Worm (Caenorhabditis elegans) whole organism, young adult: ENCODE data around the gene F15B9.6.

Experiments used
- B0035.1 ChIP-seq: sonication (generic microtip); optimal IDR thresholded peaks from 2 replicates; lab custom pipeline; 2016; ENCODE audit warnings: missing genetic modification characterization, mild to moderate bottlenecking, missing compliant biosample characterization, missing genotype, missing genetic modification reagents
- B0261.1 ChIP-seq: sonication (generic microtip); optimal IDR thresholded peaks from 2 replicates; lab custom pipeline; 2016; ENCODE audit warnings: mild to moderate bottlenecking, missing genetic modification characterization, moderate library complexity, missing compliant biosample characterization
- F10E7.11 ChIP-seq: sonication (generic microtip); optimal IDR thresholded peaks from 2 replicates; lab custom pipeline; 2017; ENCODE audit warnings: mild to moderate bottlenecking, missing genetic modification characterization, moderate library complexity, missing compliant biosample characterization
- F23B12.7 ChIP-seq: sonication (generic microtip); optimal IDR thresholded peaks from 2 replicates; lab custom pipeline; 2017; ENCODE audit warnings: missing genetic modification characterization, mild to moderate bottlenecking, missing compliant biosample characterization, antibody characterized with exemption, moderate library complexity; ENCODE audit not compliant: insufficient read depth
- F37B4.10 ChIP-seq: fragments of 200-800 bp; sonication (Bioruptor generic); IDR thresholded peaks from 2 replicates; pipeline ENCODE4 v1.3.6; 2022; ENCODE audit warnings: missing genetic modification characterization, missing compliant biosample characterization
- F49E8.2 ChIP-seq: sonication (generic microtip); optimal IDR thresholded peaks from 3 replicates; lab custom pipeline; 2017; ENCODE audit warnings: missing genetic modification characterization, mild to moderate bottlenecking, missing compliant biosample characterization, antibody characterized with exemption, moderate library complexity; ENCODE audit not compliant: insufficient read depth
- K12H6.12 ChIP-seq: fragments of 200-800 bp; sonication (Bioruptor generic); optimal IDR thresholded peaks from 2 replicates; lab custom pipeline; 2018; ENCODE audit warnings: mild to moderate bottlenecking, missing genetic modification characterization, missing compliant biosample characterization
- T07F8.4 ChIP-seq: sonication (generic microtip); optimal IDR thresholded peaks from 2 replicates; lab custom pipeline; 2016; ENCODE audit warnings: mild to moderate bottlenecking, missing genetic modification characterization, moderate library complexity, missing compliant biosample characterization
- Y53G8AR.9 ChIP-seq: fragments of 200-800 bp; sonication (Bioruptor generic); conservative IDR thresholded peaks from 2 replicates; pipeline ENCODE4 v1.3.6; 2022; ENCODE audit warnings: missing genetic modification reagents, missing genetic modification characterization, missing compliant biosample characterization
- Y56A3A.18 ChIP-seq: fragments of 200-800 bp; sonication (Bioruptor generic); IDR thresholded peaks from 2 replicates; pipeline ENCODE4 v1.3.6; 2022; ENCODE audit warnings: missing genetic modification reagents, missing genetic modification characterization, missing compliant biosample characterization
- Y67H2A.10 ChIP-seq: fragments of 200-800 bp; sonication (Bioruptor generic); conservative IDR thresholded peaks from 2 replicates; pipeline ENCODE4 v1.3.6; 2022; ENCODE audit warnings: missing genetic modification reagents, missing genetic modification characterization, missing compliant biosample characterization
- bed-2 ChIP-seq: fragments of 200-800 bp; sonication (Bioruptor generic); IDR thresholded peaks from 2 replicates; pipeline ENCODE4 v1.3.6; 2022; ENCODE audit warnings: missing genetic modification reagents, missing genetic modification characterization, missing compliant biosample characterization
- cebp-1 ChIP-seq, 2 experiments: fragments of 200-800 bp in 1 of 2; sonication (Bioruptor generic) in 1 of 2; sonication (generic microtip) in 1 of 2; IDR thresholded peaks in 1 of 2; optimal IDR thresholded peaks in 1 of 2; 2 replicates each; pipeline versions ENCODE4 v1.3.6 to Lab custom; 2017 to 2022; ENCODE audit warnings: missing compliant biosample characterization in 2 of 2, missing genetic modification characterization in 2 of 2, mild to moderate bottlenecking in 1 of 2, missing genetic modification reagents in 1 of 2, moderate library complexity in 1 of 2
- cebp-2 ChIP-seq: fragments of 200-800 bp; sonication (Bioruptor generic); IDR thresholded peaks from 2 replicates; pipeline ENCODE4 v1.3.6; 2022; ENCODE audit warnings: missing genetic modification characterization, missing compliant biosample characterization
- ceh-40 ChIP-seq: fragments of 200-800 bp; sonication (Bioruptor generic); IDR thresholded peaks from 2 replicates; pipeline ENCODE4 v1.3.6; 2022; ENCODE audit warnings: missing genetic modification characterization, missing compliant biosample characterization
- ceh-58 ChIP-seq: fragments of 200-800 bp; sonication (Bioruptor generic); IDR thresholded peaks from 2 replicates; pipeline ENCODE4 v1.3.6; 2022; ENCODE audit warnings: missing genetic modification characterization, missing compliant biosample characterization
- dox-1 ChIP-seq: fragments of 200-800 bp; sonication (Bioruptor generic); IDR thresholded peaks from 2 replicates; pipeline ENCODE4 v1.3.6; 2022; ENCODE audit warnings: missing genetic modification reagents, missing genetic modification characterization, missing compliant biosample characterization
- egl-18 ChIP-seq: fragments of 200-800 bp; sonication (Bioruptor generic); IDR thresholded peaks from 2 replicates; pipeline ENCODE4 v1.3.6; 2022; ENCODE audit warnings: missing genetic modification reagents, missing genetic modification characterization, missing compliant biosample characterization
- fkh-3 ChIP-seq: sonication (generic microtip); optimal IDR thresholded peaks from 2 replicates; lab custom pipeline; 2016; ENCODE audit warnings: mild to moderate bottlenecking, missing genetic modification characterization, missing compliant biosample characterization
- him-1 ChIP-seq: sonication (generic microtip); optimal IDR thresholded peaks from 2 replicates; lab custom pipeline; 2016; ENCODE audit warnings: missing genotype, missing genetic modification reagents, missing genetic modification characterization, missing compliant biosample characterization
- hmg-1.2 ChIP-seq: fragments of 200-800 bp; sonication (Bioruptor generic); IDR thresholded peaks from 2 replicates; pipeline ENCODE4 v1.3.6; 2022; ENCODE audit warnings: missing genetic modification reagents, missing genetic modification characterization, missing compliant biosample characterization
- let-526 ChIP-seq: fragments of 200-800 bp; sonication (Bioruptor generic); IDR thresholded peaks from 2 replicates; pipeline ENCODE4 v1.3.6; 2022; ENCODE audit warnings: missing genetic modification reagents, missing genetic modification characterization, missing compliant biosample characterization
- let-607 ChIP-seq, 2 experiments: fragments of 200-800 bp in 1 of 2; sonication (Bioruptor generic) in 1 of 2; sonication (generic microtip) in 1 of 2; optimal IDR thresholded peaks; 2 replicates each; lab custom pipeline; 2016 to 2018; ENCODE audit warnings: mild to moderate bottlenecking in 2 of 2, missing compliant biosample characterization in 2 of 2, missing genetic modification characterization in 2 of 2, moderate library complexity in 2 of 2, missing genotype in 1 of 2
- lin-40 ChIP-seq: sonication (generic microtip); optimal IDR thresholded peaks from 2 replicates; lab custom pipeline; 2016; ENCODE audit warnings: missing genetic modification characterization, mild to moderate bottlenecking, missing compliant biosample characterization, missing genotype, missing genetic modification reagents
- lin-54 ChIP-seq: fragments of 200-800 bp; sonication (Bioruptor generic); optimal IDR thresholded peaks from 2 replicates; lab custom pipeline; 2018; ENCODE audit warnings: mild to moderate bottlenecking, missing genetic modification characterization, missing compliant biosample characterization
- lir-1 ChIP-seq: fragments of 200-800 bp; sonication (Bioruptor generic); conservative IDR thresholded peaks from 2 replicates; pipeline ENCODE4 v1.3.6; 2022; ENCODE audit warnings: missing genetic modification reagents, missing genetic modification characterization, missing compliant biosample characterization
- madf-3 ChIP-seq: fragments of 200-800 bp; sonication (Bioruptor generic); IDR thresholded peaks from 2 replicates; pipeline ENCODE4 v1.3.6; 2022; ENCODE audit warnings: missing genetic modification reagents, missing genetic modification characterization, missing compliant biosample characterization
- madf-6 ChIP-seq: fragments of 200-800 bp; sonication (Bioruptor generic); IDR thresholded peaks from 2 replicates; pipeline ENCODE4 v1.3.6; 2022; ENCODE audit warnings: missing genetic modification reagents, missing genetic modification characterization, missing compliant biosample characterization
- mcd-1 ChIP-seq: fragments of 200-800 bp; sonication (Bioruptor generic); IDR thresholded peaks from 2 replicates; pipeline ENCODE4 v1.3.6; 2022; ENCODE audit warnings: missing genetic modification reagents, missing genetic modification characterization, missing compliant biosample characterization
- mxl-1 ChIP-seq: sonication (generic microtip); optimal IDR thresholded peaks from 2 replicates; lab custom pipeline; 2016; ENCODE audit warnings: missing genetic modification characterization, missing compliant biosample characterization
- nfya-2 ChIP-seq: fragments of 200-800 bp; sonication (Bioruptor generic); IDR thresholded peaks from 2 replicates; pipeline ENCODE4 v1.3.6; 2022; ENCODE audit warnings: missing genetic modification reagents, missing genetic modification characterization, missing compliant biosample characterization
- nfyb-1 ChIP-seq: fragments of 200-800 bp; sonication (Bioruptor generic); IDR thresholded peaks from 2 replicates; pipeline ENCODE4 v1.3.6; 2022; ENCODE audit warnings: missing genetic modification reagents, missing genetic modification characterization, missing compliant biosample characterization
- nhr-179 ChIP-seq: sonication (generic microtip); optimal IDR thresholded peaks from 2 replicates; lab custom pipeline; 2016; ENCODE audit warnings: mild to moderate bottlenecking, missing genetic modification characterization, missing compliant biosample characterization
- nhr-27 ChIP-seq: fragments of 200-800 bp; sonication (Bioruptor generic); optimal IDR thresholded peaks from 2 replicates; lab custom pipeline; 2018; ENCODE audit warnings: mild to moderate bottlenecking, missing genetic modification characterization, moderate library complexity, missing compliant biosample characterization
- nhr-80 ChIP-seq: sonication (generic microtip); optimal IDR thresholded peaks from 2 replicates; lab custom pipeline; 2016; ENCODE audit warnings: missing genetic modification characterization, missing compliant biosample characterization
- nhr-90 ChIP-seq: sonication (generic microtip); optimal IDR thresholded peaks from 2 replicates; lab custom pipeline; 2016; ENCODE audit warnings: missing genotype, mild to moderate bottlenecking, missing genetic modification characterization, missing compliant biosample characterization
- pbrm-1 ChIP-seq: fragments of 200-800 bp; sonication (Bioruptor generic); IDR thresholded peaks from 2 replicates; pipeline ENCODE4 v1.3.6; 2022; ENCODE audit warnings: missing genetic modification reagents, missing genetic modification characterization, missing compliant biosample characterization
- rec-8 ChIP-seq, 2 experiments: sonication (generic microtip); optimal IDR thresholded peaks; 2 replicates each; lab custom pipeline; 2016; ENCODE audit warnings: mild to moderate bottlenecking in 2 of 2, missing genetic modification characterization in 2 of 2, missing genetic modification reagents in 2 of 2, missing genotype in 2 of 2, missing biosample characterization in 1 of 2, missing compliant biosample characterization in 1 of 2, moderate library complexity in 1 of 2
- snpc-4 ChIP-seq, 5 experiments: fragments of 150-350 bp in 1 of 5; sonication (generic microtip) in 4 of 5; optimal IDR thresholded peaks; 2 replicates each; lab custom pipeline; 2014 to 2018; ENCODE audit warnings: missing genetic modification characterization in 5 of 5, missing biosample characterization in 3 of 5, antibody characterized with exemption in 2 of 5, mild to moderate bottlenecking in 2 of 5, missing compliant biosample characterization in 2 of 5, missing genotype in 2 of 5, moderate library complexity in 2 of 5, missing genetic modification reagents in 1 of 5
- somi-1 ChIP-seq: fragments of 200-800 bp; sonication (Bioruptor generic); optimal IDR thresholded peaks from 2 replicates; lab custom pipeline; 2018; ENCODE audit warnings: mild to moderate bottlenecking, missing genetic modification characterization, missing compliant biosample characterization
- tbp1 ChIP-seq: fragments of 200-800 bp; sonication (Bioruptor generic); optimal IDR thresholded peaks from 2 replicates; lab custom pipeline; 2018; ENCODE audit warnings: mild to moderate bottlenecking, missing genetic modification characterization, missing compliant biosample characterization
- tlf-1 ChIP-seq: fragments of 200-800 bp; sonication (Bioruptor generic); optimal IDR thresholded peaks from 2 replicates; lab custom pipeline; 2018; ENCODE audit warnings: mild to moderate bottlenecking, missing genetic modification characterization, missing compliant biosample characterization
- unc-130 ChIP-seq: sonication (generic microtip); optimal IDR thresholded peaks from 2 replicates; lab custom pipeline; 2016; ENCODE audit warnings: missing genetic modification reagents, missing genetic modification characterization, missing compliant biosample characterization

Gene F15B9.6

DNA sequence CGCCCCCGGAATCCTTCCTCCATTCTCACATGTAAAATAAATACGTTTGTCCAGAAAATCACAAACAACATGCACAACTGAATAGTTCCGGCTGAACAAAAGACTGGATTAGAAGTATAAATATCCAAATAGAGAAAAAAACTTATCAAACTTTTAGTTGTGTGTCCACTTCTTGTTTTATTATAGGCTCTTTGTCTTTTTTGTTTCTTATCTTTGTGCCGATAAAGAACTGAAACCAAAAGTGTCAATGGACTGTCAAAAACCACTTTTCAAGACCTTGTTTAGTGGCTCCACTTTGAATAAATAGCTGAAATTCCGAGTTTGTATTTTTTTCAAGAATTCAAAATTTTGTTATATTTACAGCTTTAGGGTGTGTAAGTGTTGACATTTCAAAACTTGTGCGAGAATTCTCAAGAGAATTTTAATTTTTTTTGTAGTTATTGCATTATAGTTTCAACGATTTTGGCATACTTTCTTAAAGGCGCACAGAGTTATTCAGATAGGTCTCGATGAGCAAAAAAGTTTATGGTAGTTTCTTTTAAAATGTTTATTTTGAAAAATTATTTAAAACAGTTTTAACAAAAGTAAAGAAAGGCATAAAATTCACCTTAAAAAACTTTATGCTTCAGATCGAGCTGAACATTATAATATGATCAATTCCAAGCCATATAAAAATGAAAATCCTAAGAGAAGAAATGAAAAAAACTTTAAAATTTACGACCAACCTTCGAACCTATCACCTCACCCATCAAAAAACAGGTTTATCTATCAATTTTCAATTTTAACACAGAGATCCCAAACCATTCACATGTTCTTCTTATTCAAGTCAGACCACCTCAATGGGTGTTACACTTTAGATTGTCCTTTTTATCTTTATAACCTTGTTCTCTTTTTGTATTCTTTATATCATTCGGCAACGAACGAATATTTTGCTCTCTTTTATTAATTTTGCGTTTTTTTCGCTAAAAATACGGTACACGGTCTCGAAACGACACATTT, 32.5 kb downstream of the F15B9.6 start:
- no peak for TF ChIP-seq hmg-1.2 (GFP tag; lab: Robert Waterston, UW)
- peak in 1 of 2 experiments; percentile 7 for TF ChIP-seq let-607 (tag; optimal IDR thresholded peaks at IDR 0.05; lab: Kevin White, UChicago)
- no peak for TF ChIP-seq snpc-4 (GFP tag; optimal IDR thresholded peaks at IDR 0.05; lab: Kevin White, UChicago)
- TF ChIP-seq snpc-4 (tag; optimal IDR thresholded peaks at IDR 0.05; lab: Kevin White, UChicago) = no peak
- TF ChIP-seq fkh-3 (tag; lab: Kevin White, UChicago) = no peak
- TF ChIP-seq lin-54 (GFP tag; lab: Kevin White, UChicago) = peak; percentile 24
- peak; percentile 58; the same call in 1 of the 2 replicates for TF ChIP-seq madf-3 (GFP tag; lab: Robert Waterston, UW)
- no peak for TF ChIP-seq ceh-40
- no peak for TF ChIP-seq lin-40 (tag; lab: Kevin White, UChicago)
- TF ChIP-seq mcd-1 (GFP tag; lab: Robert Waterston, UW) = no peak
- TF ChIP-seq B0035.1 (tag; lab: Kevin White, UChicago) = peak; percentile 44
- peak; percentile 54; the same call in 1 of the 2 replicates for TF ChIP-seq Y56A3A.18 (GFP tag; lab: Robert Waterston, UW)
- no peak for TF ChIP-seq lir-1 (GFP tag; lab: Robert Waterston, UW)
- TF ChIP-seq F10E7.11 (tag; lab: Kevin White, UChicago) = no peak
- no peak for TF ChIP-seq pbrm-1 (GFP tag; lab: Robert Waterston, UW)
- TF ChIP-seq nhr-27 = no peak
- no peak for TF ChIP-seq T07F8.4 (tag; lab: Kevin White, UChicago)
- no peak for TF ChIP-seq him-1 (tag; lab: Kevin White, UChicago)
- TF ChIP-seq nhr-179 (tag; lab: Kevin White, UChicago) = no peak
- TF ChIP-seq let-526 (GFP tag; lab: Robert Waterston, UW) = 0 out of 2 replicates have a peak, but pooled peaks have one; percentile 22
- no peak for TF ChIP-seq somi-1
- TF ChIP-seq rec-8 (tag; optimal IDR thresholded peaks at IDR 0.05; lab: Kevin White, UChicago) = no peak
- no peak for TF ChIP-seq B0261.1 (tag; lab: Kevin White, UChicago)
- peak; percentile 70 for TF ChIP-seq Y53G8AR.9 (GFP tag; lab: Robert Waterston, UW)
- TF ChIP-seq Y67H2A.10 (GFP tag; lab: Robert Waterston, UW) = no peak
- peak; percentile 33 for TF ChIP-seq tbp1 (GFP tag; lab: Kevin White, UChicago)
- no peak for TF ChIP-seq egl-18 (GFP tag; lab: Robert Waterston, UW)
- no peak for TF ChIP-seq unc-130 (GFP tag; lab: Kevin White, UChicago)
- no peak for TF ChIP-seq F37B4.10
- 0 out of 2 replicates have a peak, but pooled peaks have one; percentile 15 for TF ChIP-seq dox-1 (GFP tag; lab: Robert Waterston, UW)
- TF ChIP-seq F23B12.7 (tag; lab: Kevin White, UChicago) = no peak
- no peak for TF ChIP-seq cebp-1 (GFP tag; IDR thresholded peaks at IDR 0.05; lab: Robert Waterston, UW)
- TF ChIP-seq cebp-1 (tag; optimal IDR thresholded peaks at IDR 0.05; lab: Kevin White, UChicago) = peak; percentile 5
- no peak for TF ChIP-seq bed-2 (GFP tag; lab: Robert Waterston, UW)
- peak; percentile 44; the same call in 1 of the 2 replicates for TF ChIP-seq madf-6
- no peak for TF ChIP-seq nfya-2 (GFP tag; lab: Robert Waterston, UW)
- TF ChIP-seq nfyb-1 (GFP tag; lab: Robert Waterston, UW) = 0 out of 2 replicates have a peak, but pooled peaks have one; percentile 14
- TF ChIP-seq K12H6.12 (tag; lab: Kevin White, UChicago) = no peak
- peak; percentile 46 for TF ChIP-seq nhr-90
- peak; percentile 85 for TF ChIP-seq nhr-80 (tag; lab: Kevin White, UChicago)
- no peak for TF ChIP-seq cebp-2 (GFP tag; lab: Robert Waterston, UW)
- no peak for TF ChIP-seq F49E8.2 (tag; lab: Kevin White, UChicago)
- no peak for TF ChIP-seq mxl-1 (tag; lab: Kevin White, UChicago)
- no peak for TF ChIP-seq tlf-1 (GFP tag; lab: Kevin White, UChicago)
- no peak for TF ChIP-seq ceh-58 (GFP tag; lab: Robert Waterston, UW)
- TF ChIP-seq, all 124 proteins: peak for 14
